Worm (Caenorhabditis elegans) whole organism, late embryonic: ENCODE measurements around the gene F52D10.4.

Experiments
- ets-4 ChIP-seq: sonication (generic microtip); optimal IDR thresholded peaks from 2 replicates; lab custom pipeline; 2016; ENCODE audit warnings: missing genetic modification characterization, missing compliant biosample characterization
- pax-1 ChIP-seq: fragments of 150-350 bp; optimal IDR thresholded peaks from 2 replicates; lab custom pipeline; 2014; ENCODE audit warnings: missing biosample characterization, missing genetic modification characterization
- rnt-1 ChIP-seq: sonication (generic microtip); optimal IDR thresholded peaks from 2 replicates; lab custom pipeline; 2016; ENCODE audit warnings: missing genetic modification characterization, missing compliant biosample characterization
- tbx-7 ChIP-seq: sonication (generic microtip); optimal IDR thresholded peaks from 2 replicates; lab custom pipeline; 2016; ENCODE audit warnings: missing genotype, missing genetic modification characterization, missing compliant biosample characterization

DNA sequence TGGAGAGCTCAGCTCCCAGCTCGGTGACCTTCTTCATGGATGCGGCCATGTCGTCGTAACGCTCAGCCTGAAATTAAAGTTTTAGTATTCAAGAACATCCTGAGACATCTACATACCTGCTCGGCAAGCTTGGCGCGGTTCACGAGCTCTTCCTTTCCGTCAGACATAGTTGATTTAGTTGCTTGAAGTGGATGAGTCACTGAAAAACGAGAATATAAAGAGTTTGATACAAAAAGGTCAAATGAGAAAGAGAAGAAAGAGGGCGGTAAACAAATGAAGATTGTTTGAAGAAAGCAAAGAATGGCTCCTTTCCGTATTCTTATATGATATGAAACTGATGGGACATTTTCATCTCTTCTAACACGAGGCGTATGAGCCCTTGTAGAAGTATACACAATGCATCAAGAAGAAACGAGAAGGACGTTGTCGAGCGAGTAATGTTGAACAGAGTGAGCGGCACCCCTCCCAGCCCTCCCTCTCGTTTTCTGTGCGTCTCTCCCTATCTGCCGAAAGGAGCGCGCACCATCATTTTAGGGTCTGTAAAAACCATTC is 12.0 kb upstream of the F52D10.4 start, which contains the start of gene ftt-2:
- TF ChIP-seq rnt-1 = no peak
- TF ChIP-seq pax-1 (tag; lab: Kevin White, UChicago) = no peak
- no peak for TF ChIP-seq tbx-7 (tag; lab: Kevin White, UChicago)
- no peak for TF ChIP-seq ets-4 (tag; lab: Kevin White, UChicago)
